Fruit fly (Drosophila melanogaster) whole organism, embryonic: Measurements from ENCODE around the gene Eip63F-1.

Experiments
- Awh ChIP-seq: fragments of 200-800 bp; sonication (Bioruptor generic); IDR thresholded peaks from 2 replicates; pipeline ENCODE4, ENCODE4 v1.3.6; 2022; ENCODE audit warnings: missing biosample characterization, missing genetic modification characterization
- CG10565 ChIP-seq: fragments of 200-800 bp; sonication (Bioruptor generic); optimal IDR thresholded peaks from 3 replicates; lab custom pipeline; 2016; ENCODE audit warnings: missing biosample characterization, mild to moderate bottlenecking, missing genetic modification characterization
- CG11504 ChIP-seq: fragments of 200-800 bp; sonication (Bioruptor generic); optimal IDR thresholded peaks from 3 replicates; lab custom pipeline; 2019; ENCODE audit warnings: missing biosample characterization, mild to moderate bottlenecking, missing genetic modification characterization, moderate library complexity
- CG12299 ChIP-seq: fragments of 200-800 bp; sonication (Bioruptor generic); optimal IDR thresholded peaks from 2 replicates; lab custom pipeline; 2018; ENCODE audit warnings: missing biosample characterization, mild to moderate bottlenecking, missing genetic modification characterization
- CG1233 ChIP-seq: fragments of 200-800 bp; sonication (Bioruptor generic); optimal IDR thresholded peaks from 4 replicates; lab custom pipeline; 2018; ENCODE audit warnings: missing biosample characterization, mild to moderate bottlenecking, missing genetic modification characterization
- CG12391 ChIP-seq: fragments of 200-800 bp; sonication (Bioruptor generic); optimal IDR thresholded peaks from 3 replicates; lab custom pipeline; 2018; ENCODE audit warnings: missing biosample characterization, mild to moderate bottlenecking, missing genetic modification characterization, moderate library complexity
- CG14710 ChIP-seq: fragments of 200-800 bp; sonication (Bioruptor generic); optimal IDR thresholded peaks from 3 replicates; lab custom pipeline; 2019; ENCODE audit warnings: missing biosample characterization, mild to moderate bottlenecking, missing genetic modification characterization, moderate library complexity
- CG17612 ChIP-seq: fragments of 200-800 bp; sonication (Bioruptor generic); IDR thresholded peaks from 2 replicates; pipeline ENCODE4 v1.3.6; 2022; ENCODE audit warnings: missing biosample characterization, missing genetic modification characterization
- CG18619 ChIP-seq: fragments of 200-800 bp; sonication (Bioruptor generic); optimal IDR thresholded peaks from 3 replicates; lab custom pipeline; 2017; ENCODE audit warnings: missing biosample characterization, mild to moderate bottlenecking, missing genetic modification characterization
- CG18764 ChIP-seq: fragments of 200-800 bp; sonication (Bioruptor generic); optimal IDR thresholded peaks from 3 replicates; lab custom pipeline; 2016; ENCODE audit warnings: missing biosample characterization, missing genetic modification characterization
- CG3726 ChIP-seq: fragments of 200-800 bp; sonication (Bioruptor generic); IDR thresholded peaks from 3 replicates; pipeline ENCODE4, ENCODE4 v1.3.6; 2022; ENCODE audit warnings: missing biosample characterization, missing genetic modification characterization
- CG4360 ChIP-seq: fragments of 200-800 bp; sonication (Bioruptor generic); IDR thresholded peaks from 2 replicates; pipeline ENCODE4 v1.3.6; 2022; ENCODE audit warnings: missing biosample characterization, missing genetic modification characterization
- CG8765 ChIP-seq: fragments of 200-800 bp; sonication (Bioruptor generic); IDR thresholded peaks from 2 replicates; pipeline ENCODE4 v1.3.6; 2022; ENCODE audit warnings: missing biosample characterization, missing genetic modification characterization
- Dbx ChIP-seq: fragments of 200-800 bp; sonication (Bioruptor generic); IDR thresholded peaks from 3 replicates; pipeline ENCODE4 v1.3.6; 2022; ENCODE audit warnings: missing biosample characterization, missing genetic modification characterization
- Dfd ChIP-seq, 2 experiments: fragments of >200 bp; optimal IDR thresholded peaks; 2 replicates each; lab custom pipeline; 2017; ENCODE audit warnings: missing biosample characterization in 2 of 2, missing genetic modification characterization in 2 of 2
- Dref ChIP-seq: fragments of 200-800 bp; sonication (Bioruptor generic); IDR thresholded peaks from 2 replicates; pipeline ENCODE4 v1.3.6; 2022; ENCODE audit warnings: missing biosample characterization, missing genetic modification characterization
- Ets65A ChIP-seq: fragments of 200-800 bp; sonication (Bioruptor generic); peaks from one replicate; lab custom pipeline; 2016; ENCODE audit warnings: missing biosample characterization, missing genetic modification characterization
- Hr51 ChIP-seq, 2 experiments: fragments of 200-800 bp; sonication (Bioruptor generic); optimal IDR thresholded peaks; 2 replicates in 1 of 2; 3 replicates in 1 of 2; lab custom pipeline; 2016 to 2018; ENCODE audit warnings: missing biosample characterization in 2 of 2, missing genetic modification characterization in 2 of 2, mild to moderate bottlenecking in 1 of 2, moderate library complexity in 1 of 2
- Med ChIP-seq: fragments of 200-800 bp; sonication (Bioruptor generic); peaks from one replicate; lab custom pipeline; 2016; ENCODE audit warnings: missing biosample characterization, missing genetic modification characterization, mild to moderate bottlenecking, inconsistent platforms, moderate library complexity
- Nf-YB ChIP-seq: fragments of 200-800 bp; sonication (Bioruptor generic); optimal IDR thresholded peaks from 3 replicates; lab custom pipeline; 2019; ENCODE audit warnings: missing biosample characterization, mild to moderate bottlenecking, missing genetic modification characterization, moderate library complexity
- Sin3A ChIP-seq: fragments of >200 bp; optimal IDR thresholded peaks from 2 replicates; lab custom pipeline; 2018
- Ssrp ChIP-seq: fragments of 200-800 bp; sonication (Bioruptor generic); optimal IDR thresholded peaks from 2 replicates; lab custom pipeline; 2018; ENCODE audit warnings: missing biosample characterization, mild to moderate bottlenecking, missing genetic modification characterization, moderate library complexity
- Stat92E ChIP-seq, 3 experiments: fragments of >200 bp in 2 of 3; fragments of 200-800 bp in 1 of 3; sonication (Bioruptor generic) in 1 of 3; optimal IDR thresholded peaks; 2 replicates each; lab custom pipeline; 2017 to 2019; ENCODE audit warnings: missing biosample characterization in 3 of 3, missing genetic modification characterization in 3 of 3, mild to moderate bottlenecking in 1 of 3, moderate library complexity in 1 of 3
- Taf1 ChIP-seq: fragments of 200-800 bp; sonication (Bioruptor generic); IDR thresholded peaks from 2 replicates; pipeline ENCODE4 v1.3.6; 2022; ENCODE audit warnings: missing biosample characterization, missing genetic modification characterization
- ara ChIP-seq: fragments of 200-800 bp; sonication (Bioruptor generic); IDR thresholded peaks from 2 replicates; pipeline ENCODE4 v1.3.6; 2022; ENCODE audit warnings: missing biosample characterization, missing genetic modification characterization
- btn ChIP-seq: fragments of 200-800 bp; sonication (Bioruptor generic); optimal IDR thresholded peaks from 2 replicates; lab custom pipeline; 2016; ENCODE audit warnings: missing biosample characterization, missing genetic modification characterization
- cg ChIP-seq: fragments of 200-800 bp; sonication (Bioruptor generic); optimal IDR thresholded peaks from 3 replicates; lab custom pipeline; 2019; ENCODE audit warnings: missing biosample characterization, mild to moderate bottlenecking, missing genetic modification characterization, moderate library complexity
- chinmo ChIP-seq: fragments of 200-800 bp; sonication (Bioruptor generic); IDR thresholded peaks from 4 replicates; pipeline ENCODE4 v1.3.6; 2022; ENCODE audit warnings: missing biosample characterization, missing genetic modification characterization; ENCODE audit not compliant: partially characterized antibody
- eyg ChIP-seq: fragments of 200-800 bp; sonication (Bioruptor generic); optimal IDR thresholded peaks from 3 replicates; lab custom pipeline; 2016; ENCODE audit warnings: missing biosample characterization, missing genetic modification characterization
- grau ChIP-seq: fragments of 200-800 bp; optimal IDR thresholded peaks from 3 replicates; lab custom pipeline; 2019; ENCODE audit warnings: missing biosample characterization, mild to moderate bottlenecking, missing genetic modification characterization, moderate library complexity
- gsb ChIP-seq: fragments of 200-800 bp; sonication (Bioruptor generic); IDR thresholded peaks from 2 replicates; pipeline ENCODE4 v1.3.6; 2022; ENCODE audit warnings: missing biosample characterization, missing genetic modification characterization
- nau ChIP-seq: fragments of 200-800 bp; sonication (Bioruptor generic); optimal IDR thresholded peaks from 3 replicates; lab custom pipeline; 2017; ENCODE audit warnings: missing biosample characterization, mild to moderate bottlenecking, missing genetic modification characterization, missing genetic modification reagents
- sens ChIP-seq: fragments of 200-800 bp; sonication (Bioruptor generic); peaks from one replicate; lab custom pipeline; 2016; ENCODE audit warnings: missing biosample characterization, missing genetic modification characterization
- sisA ChIP-seq: fragments of 200-800 bp; sonication (Bioruptor generic); IDR thresholded peaks from 2 replicates; pipeline ENCODE4 v1.3.6; 2022; ENCODE audit warnings: missing biosample characterization, missing genetic modification characterization
- sna ChIP-seq: fragments of 200-800 bp; sonication (Bioruptor generic); IDR thresholded peaks from 2 replicates; pipeline ENCODE4 v1.3.6; 2022; ENCODE audit warnings: missing biosample characterization, missing genetic modification characterization; ENCODE audit not compliant: partially characterized antibody
- tgo ChIP-seq: fragments of 200-800 bp; sonication (Bioruptor generic); IDR thresholded peaks from 3 replicates; pipeline ENCODE4 v1.3.6; 2022; ENCODE audit warnings: missing biosample characterization, missing genetic modification characterization
- unpg ChIP-seq: fragments of 200-800 bp; sonication (Bioruptor generic); optimal IDR thresholded peaks from 3 replicates; lab custom pipeline; 2018; ENCODE audit warnings: missing biosample characterization, mild to moderate bottlenecking, missing genetic modification characterization, moderate library complexity
- z ChIP-seq: fragments of 200-800 bp; sonication (Bioruptor generic); IDR thresholded peaks from 3 replicates; pipeline ENCODE4 v1.3.6; 2022; ENCODE audit warnings: missing biosample characterization, missing genetic modification characterization

Gene Eip63F-1

DNA sequence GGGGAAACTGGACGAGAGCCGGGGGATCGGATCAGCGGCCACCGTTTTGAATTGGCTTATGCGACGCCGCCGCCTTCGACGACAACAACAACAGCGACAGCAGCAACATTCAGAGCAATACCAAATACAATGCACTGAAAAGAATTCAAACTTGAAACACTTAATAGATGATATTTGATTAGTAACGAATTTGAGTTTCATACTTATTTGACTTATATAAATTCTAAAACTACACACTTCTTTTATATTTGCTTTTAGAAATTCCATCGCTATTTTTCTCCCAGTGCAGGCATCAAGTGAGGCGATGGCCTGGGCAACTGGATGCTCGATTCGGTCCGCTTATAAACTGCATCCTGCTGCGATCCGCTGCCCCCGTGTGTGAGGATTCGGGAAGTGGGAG lies 67.4 kb downstream of the Eip63F-1 start (continued):
- TF ChIP-seq grau = peak; percentile 8
- no peak for TF ChIP-seq CG17612
- TF ChIP-seq unpg (GFP tag; lab: Kevin White, UChicago) = peak; percentile 39
- TF ChIP-seq Stat92E (GFP tag; optimal IDR thresholded peaks at IDR 0.05; lab: Kevin White, UChicago) = no peak
- peak; percentile 3 for TF ChIP-seq CG14710 (tag; lab: Kevin White, UChicago)
- peak; percentile 61; the same call in 1 of the 2 replicates for TF ChIP-seq CG4360
- TF ChIP-seq CG18619 (GFP tag; lab: Kevin White, UChicago) = no peak
- peak in 1 of 2 experiments; percentile 1 for TF ChIP-seq Hr51 (GFP tag; optimal IDR thresholded peaks at IDR 0.05; lab: Kevin White, UChicago)
- peak; percentile 44 for TF ChIP-seq sisA (GFP tag; lab: Robert Waterston, UW)
- peak; percentile 54 for TF ChIP-seq ara (GFP tag; lab: Robert Waterston, UW)
- TF ChIP-seq cg (GFP tag; lab: Kevin White, UChicago) = no peak
- peak; percentile 37 for TF ChIP-seq Ssrp (tag; lab: Kevin White, UChicago)
- TF ChIP-seq sens = peak; percentile 57
- TF ChIP-seq CG12391 (tag; lab: Kevin White, UChicago) = peak; percentile 37
- TF ChIP-seq eyg = no peak
- peak; percentile 63 for TF ChIP-seq Med (GFP tag; lab: Kevin White, UChicago)
- TF ChIP-seq CG8765 = peak; percentile 52; the same call in 1 of the 2 replicates
- TF ChIP-seq CG12299 (tag; lab: Kevin White, UChicago) = no peak
- no peak for TF ChIP-seq Dbx (GFP tag; lab: Robert Waterston, UW)
- TF ChIP-seq Sin3A = no peak
- no peak for TF ChIP-seq CG3726 (GFP tag; lab: Robert Waterston, UW)
- TF ChIP-seq, all 482 proteins: peak for 72

DNA sequence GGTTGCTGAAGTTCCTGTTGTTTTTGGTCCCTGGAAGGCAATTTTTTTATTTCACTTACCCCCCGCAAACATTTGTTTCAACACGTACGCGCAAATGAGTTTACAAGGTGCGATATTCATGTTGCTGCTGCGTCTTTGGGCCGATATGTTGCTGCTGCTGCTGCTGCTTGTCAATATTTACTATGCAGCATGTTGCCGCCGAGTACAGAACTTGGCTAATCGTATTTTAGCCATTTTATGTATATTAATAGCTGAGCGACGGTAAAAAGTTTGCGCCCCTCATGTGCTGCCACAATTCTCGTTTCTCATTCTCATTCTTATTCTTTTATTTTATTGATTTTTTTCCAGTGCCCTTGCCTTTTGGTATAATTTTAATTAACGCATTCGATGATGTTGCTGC lies 69.0 kb downstream of the Eip63F-1 start:
- TF ChIP-seq btn (GFP tag; lab: Kevin White, UChicago) (no peak), z (GFP tag; lab: Robert Waterston, UW) (no peak), Hr51 (GFP tag; optimal IDR thresholded peaks at IDR 0.05; lab: Kevin White, UChicago) (no peak), Med (GFP tag; lab: Kevin White, UChicago) (peak; percentile 1), Ets65A (GFP tag; lab: Kevin White, UChicago) (peak; percentile 73), CG11504 (tag; lab: Kevin White, UChicago) (peak; percentile 89), gsb (GFP tag; lab: Robert Waterston, UW) (no peak), Dfd (GFP tag; optimal IDR thresholded peaks at IDR 0.05; lab: Kevin White, UChicago) (peak in 1 of 2 experiments; percentile 36), sna (no peak), CG10565 (GFP tag; lab: Kevin White, UChicago) (no peak), CG1233 (GFP tag; lab: Kevin White, UChicago) (no peak), Taf1 (GFP tag; lab: Robert Waterston, UW) (no peak), CG18764 (GFP tag; lab: Kevin White, UChicago) (no peak), sens (peak; percentile 3), Dref (GFP tag; lab: Robert Waterston, UW) (no peak), nau (GFP tag; lab: Kevin White, UChicago) (no peak), sisA (GFP tag; lab: Robert Waterston, UW) (no peak), Nf-YB (GFP tag; lab: Kevin White, UChicago) (no peak), tgo (GFP tag; lab: Robert Waterston, UW) (no peak), chinmo (GFP tag; lab: Robert Waterston, UW) (0 out of 4 replicates have a peak, but pooled peaks have one; percentile 12)

DNA sequence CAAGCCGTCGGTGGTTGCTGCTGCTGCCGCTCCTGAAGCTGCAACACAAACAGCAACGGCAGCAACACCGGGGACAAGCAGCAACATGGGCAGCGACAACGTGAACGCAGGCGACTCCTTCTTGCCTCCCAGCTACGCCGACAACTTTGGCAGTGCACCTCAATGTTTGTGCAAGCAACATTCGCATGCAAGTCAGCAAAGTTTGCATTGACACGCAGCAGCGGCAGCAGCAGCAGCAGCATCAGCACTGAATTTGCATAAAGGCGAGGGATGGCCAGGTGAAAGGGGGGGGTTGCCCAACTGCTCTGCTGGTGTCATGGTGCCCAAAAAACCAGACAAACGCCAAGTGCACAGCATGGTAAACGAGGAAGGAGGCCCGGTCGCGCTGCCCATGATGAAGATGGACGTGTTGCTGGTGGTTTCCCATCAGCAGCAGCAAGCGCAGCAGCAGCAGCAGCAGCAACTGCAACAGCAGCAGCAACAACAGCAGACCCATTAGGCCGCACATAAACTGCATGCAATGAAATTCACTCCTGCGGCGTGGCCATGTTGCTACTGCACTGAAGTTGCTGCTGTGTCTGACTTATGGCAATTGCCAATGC lies 70.0 kb downstream of the Eip63F-1 start:
- peak; percentile 50; the same call in 1 of the 2 replicates for TF ChIP-seq Awh (GFP tag; lab: Robert Waterston, UW)
- peak; percentile 17 for TF ChIP-seq CG11504 (tag; lab: Kevin White, UChicago)
- no peak for TF ChIP-seq CG18619 (GFP tag; lab: Kevin White, UChicago)
